Fruit fly (Drosophila melanogaster): ENCODE results near the gene CG15385.

The CG15385 gene

dm6 chr2L:2227316-2227715 lies 14.9 kb upstream of the CG15385 start (continued):
- TF ChIP-seq gce (GFP tag; IDR thresholded peaks at IDR 0.05) (peak; percentile 34; the same call in 1 of the 3 replicates), Dref (GFP tag; IDR thresholded peaks at IDR 0.05) (no peak), trh (GFP tag; optimal IDR thresholded peaks at IDR 0.05) (no peak), Hr51 (GFP tag; optimal IDR thresholded peaks at IDR 0.05) (peak in 1 of 2 experiments; percentile 14), pnt (GFP tag; optimal IDR thresholded peaks at IDR 0.05) (peak; percentile 14), CG15601 (tag; optimal IDR thresholded peaks at IDR 0.05) (peak; percentile 4), CG8281 (tag; optimal IDR thresholded peaks at IDR 0.05) (no peak), br (optimal IDR thresholded peaks at IDR 0.05) (no peak), CG18262 (tag; optimal IDR thresholded peaks at IDR 0.05) (peak; percentile 41), CG17328 (GFP tag; IDR thresholded peaks at IDR 0.05) (peak; percentile 74), CG11456 (GFP tag; IDR thresholded peaks at IDR 0.05) (peak; percentile 57; the same call in 1 of the 3 replicates), CG2875 (GFP tag; optimal IDR thresholded peaks at IDR 0.05) (peak; percentile 54), CG17361 (GFP tag; IDR thresholded peaks at IDR 0.05) (0 out of 3 replicates have a peak, but pooled peaks have one; percentile 22), CG4404 (GFP tag; IDR thresholded peaks at IDR 0.05) (no peak), caup (GFP tag; optimal IDR thresholded peaks at IDR 0.05; ENCODE audit: severe bottlenecking) (no peak), danr (GFP tag; IDR thresholded peaks at IDR 0.05) (no peak), lilli (GFP tag; optimal IDR thresholded peaks at IDR 0.05) (peak; percentile 48), eyg (GFP tag; optimal IDR thresholded peaks at IDR 0.05) (no peak), Nf-YA (GFP tag; IDR thresholded peaks at IDR 0.05) (peak; percentile 29), vvl (GFP tag; IDR thresholded peaks at IDR 0.05) (peak; percentile 86), cad (GFP tag; optimal IDR thresholded peaks at IDR 0.05) (no peak), CHES-1-like (GFP tag; optimal IDR thresholded peaks at IDR 0.05) (peak; percentile 17), az2 (GFP tag; optimal IDR thresholded peaks at IDR 0.05) (peak; percentile 33), Pdp1 (GFP tag; optimal IDR thresholded peaks at IDR 0.05) (peak; percentile 17 to 24), CG13296 (GFP tag; optimal IDR thresholded peaks at IDR 0.05) (peak; percentile 41), sens (GFP tag) (peak; percentile 90), Spps (tag; optimal IDR thresholded peaks at IDR 0.05) (no peak), otp (GFP tag; IDR thresholded peaks at IDR 0.05) (peak; percentile 69; the same call in 2 of the 3 replicates), tin (GFP tag; optimal IDR thresholded peaks at IDR 0.05) (peak; percentile 35), CG3995 (GFP tag; optimal IDR thresholded peaks at IDR 0.05) (no peak), CG12104 (GFP tag; optimal IDR thresholded peaks at IDR 0.05) (peak; percentile 14), sd (tag; optimal IDR thresholded peaks at IDR 0.05) (no peak), kay (GFP tag; optimal IDR thresholded peaks at IDR 0.05) (no peak), Sry-δ (GFP tag; optimal IDR thresholded peaks at IDR 0.05) (no peak), CG12391 (tag; optimal IDR thresholded peaks at IDR 0.05) (peak; percentile 37), CG10565 (GFP tag; optimal IDR thresholded peaks at IDR 0.05) (no peak), CG13775 (GFP tag; optimal IDR thresholded peaks at IDR 0.05) (no peak), cato (GFP tag; optimal IDR thresholded peaks at IDR 0.05; ENCODE audit: borderline replicate concordance) (no peak), gfzf (GFP tag; optimal IDR thresholded peaks at IDR 0.05) (no peak), sens-2 (GFP tag; IDR thresholded peaks at IDR 0.05) (peak; percentile 48; the same call in 1 of the 2 replicates), CG4730 (GFP tag; IDR thresholded peaks at IDR 0.05) (no peak), CG6683 (GFP tag; optimal IDR thresholded peaks at IDR 0.05) (no peak), Meics (GFP tag; optimal IDR thresholded peaks at IDR 0.05) (peak; percentile 27), stc (GFP tag; IDR thresholded peaks at IDR 0.05) (peak; percentile 72; the same call in 1 of the 2 replicates), Hsf (GFP tag; optimal IDR thresholded peaks at IDR 0.05) (peak; percentile 42), her (GFP tag; optimal IDR thresholded peaks at IDR 0.05) (no peak), slbo (GFP tag; IDR thresholded peaks at IDR 0.05) (peak; percentile 64), fd102C (GFP tag; optimal IDR thresholded peaks at IDR 0.05) (no peak), jumu (GFP tag; optimal IDR thresholded peaks at IDR 0.05) (peak; percentile 22), CG17802 (tag; optimal IDR thresholded peaks at IDR 0.05) (no peak), rib (GFP tag; IDR thresholded peaks at IDR 0.05) (no peak), yki (optimal IDR thresholded peaks at IDR 0.05) (no peak)
